Fruit fly (Drosophila melanogaster) whole organism, embryonic: ENCODE measurements around the gene mei-218.

Experiments
- Awh ChIP-seq: fragments of 200-800 bp; sonication (Bioruptor generic); IDR thresholded peaks from 2 replicates; pipeline ENCODE4, ENCODE4 v1.3.6; 2022; ENCODE audit warnings: missing biosample characterization, missing genetic modification characterization
- B-H1 ChIP-seq: fragments of 200-800 bp; sonication (Bioruptor generic); IDR thresholded peaks from 3 replicates; pipeline ENCODE4 v1.3.6; 2022; ENCODE audit warnings: missing biosample characterization, missing genetic modification characterization
- BEAF-32 ChIP-seq: fragments of 200-800 bp; sonication (Bioruptor generic); optimal IDR thresholded peaks from 3 replicates; lab custom pipeline; 2017; ENCODE audit warnings: missing biosample characterization, missing genetic modification characterization, mild to moderate bottlenecking, moderate library complexity, missing genetic modification reagents
- CG10462 ChIP-seq: fragments of 200-800 bp; sonication (Bioruptor generic); optimal IDR thresholded peaks from 2 replicates; lab custom pipeline; 2016; ENCODE audit warnings: missing biosample characterization, missing genetic modification characterization
- CG12744 ChIP-seq: fragments of 200-800 bp; sonication (Bioruptor generic); optimal IDR thresholded peaks from 2 replicates; lab custom pipeline; 2016; ENCODE audit warnings: missing biosample characterization, missing genetic modification characterization
- CG14860 ChIP-seq: fragments of 200-800 bp; sonication (Bioruptor generic); IDR thresholded peaks from 3 replicates; pipeline ENCODE4 v1.3.6; 2022; ENCODE audit warnings: missing biosample characterization, missing genetic modification characterization; ENCODE audit not compliant: partially characterized antibody
- CG17612 ChIP-seq: fragments of 200-800 bp; sonication (Bioruptor generic); IDR thresholded peaks from 2 replicates; pipeline ENCODE4 v1.3.6; 2022; ENCODE audit warnings: missing biosample characterization, missing genetic modification characterization
- CG18262 ChIP-seq: fragments of 200-800 bp; optimal IDR thresholded peaks from 3 replicates; lab custom pipeline; 2019; ENCODE audit warnings: missing biosample characterization, mild to moderate bottlenecking, missing genetic modification characterization, moderate library complexity
- CG1832 ChIP-seq: fragments of 200-800 bp; sonication (Bioruptor generic); optimal IDR thresholded peaks from 2 replicates; lab custom pipeline; 2017; ENCODE audit warnings: missing biosample characterization, mild to moderate bottlenecking, missing genetic modification characterization, inconsistent platforms
- CG31388 ChIP-seq: fragments of 200-800 bp; sonication (Bioruptor generic); optimal IDR thresholded peaks from 2 replicates; lab custom pipeline; 2016; ENCODE audit warnings: missing biosample characterization, missing genetic modification characterization
- CG32767 ChIP-seq: fragments of 200-800 bp; sonication (Bioruptor generic); IDR thresholded peaks from 2 replicates; pipeline ENCODE4 v1.3.6; 2022; ENCODE audit warnings: missing biosample characterization, missing genetic modification characterization
- CG3847 ChIP-seq: fragments of 200-800 bp; sonication (Bioruptor generic); IDR thresholded peaks from 2 replicates; pipeline ENCODE4 v1.3.6; 2022; ENCODE audit warnings: missing biosample characterization, missing genetic modification characterization
- CG3995 ChIP-seq: fragments of 200-800 bp; sonication (Bioruptor generic); optimal IDR thresholded peaks from 3 replicates; lab custom pipeline; 2016; ENCODE audit warnings: missing biosample characterization, missing genetic modification characterization
- CG4404 ChIP-seq: fragments of 200-800 bp; sonication (Bioruptor generic); IDR thresholded peaks from 2 replicates; pipeline ENCODE4 v1.3.6; 2022; ENCODE audit warnings: missing biosample characterization, missing genetic modification characterization
- CG4820 ChIP-seq: fragments of 200-800 bp; sonication (Bioruptor generic); optimal IDR thresholded peaks from 3 replicates; lab custom pipeline; 2016; ENCODE audit warnings: missing biosample characterization, missing genetic modification characterization
- CG6254 ChIP-seq: fragments of 200-800 bp; sonication (Bioruptor generic); optimal IDR thresholded peaks from 3 replicates; lab custom pipeline; 2017; ENCODE audit warnings: mild to moderate bottlenecking, missing biosample characterization, missing genetic modification reagents, missing genetic modification characterization
- CG6272 ChIP-seq: fragments of 200-800 bp; sonication (Bioruptor generic); IDR thresholded peaks from 2 replicates; pipeline ENCODE4 v1.3.6; 2022; ENCODE audit warnings: missing biosample characterization, missing genetic modification characterization
- CG7786 ChIP-seq: fragments of 200-800 bp; sonication (Bioruptor generic); optimal IDR thresholded peaks from 2 replicates; lab custom pipeline; 2016; ENCODE audit warnings: missing biosample characterization, missing genetic modification characterization
- CG8924 ChIP-seq: fragments of 200-800 bp; optimal IDR thresholded peaks from 3 replicates; lab custom pipeline; 2019; ENCODE audit warnings: missing biosample characterization, mild to moderate bottlenecking, missing genetic modification characterization, moderate library complexity
- CG9437 ChIP-seq: fragments of 200-800 bp; sonication (Bioruptor generic); optimal IDR thresholded peaks from 2 replicates; lab custom pipeline; 2018; ENCODE audit warnings: missing biosample characterization, mild to moderate bottlenecking, missing genetic modification characterization
- CkIIα-i1 ChIP-seq: fragments of 200-800 bp; sonication (Bioruptor generic); IDR thresholded peaks from 2 replicates; pipeline ENCODE4 v1.3.6; 2022; ENCODE audit warnings: missing biosample characterization, missing genetic modification characterization
- CrebB ChIP-seq: fragments of 200-800 bp; sonication (Bioruptor generic); optimal IDR thresholded peaks from 3 replicates; lab custom pipeline; 2018; ENCODE audit warnings: missing biosample characterization, mild to moderate bottlenecking, missing genetic modification characterization
- D19B ChIP-seq: fragments of 200-800 bp; sonication (Bioruptor generic); optimal IDR thresholded peaks from 2 replicates; lab custom pipeline; 2017; ENCODE audit warnings: missing biosample characterization, mild to moderate bottlenecking, missing genetic modification characterization
- Dad ChIP-seq: fragments of 200-800 bp; sonication (Bioruptor generic); optimal IDR thresholded peaks from 3 replicates; lab custom pipeline; 2016; ENCODE audit warnings: missing biosample characterization, missing genetic modification characterization
- Dp ChIP-seq: fragments of 200-800 bp; sonication (Bioruptor generic); optimal IDR thresholded peaks from 2 replicates; lab custom pipeline; 2018; ENCODE audit warnings: missing biosample characterization, mild to moderate bottlenecking, missing genetic modification characterization, moderate library complexity
- Dref ChIP-seq: fragments of 200-800 bp; sonication (Bioruptor generic); IDR thresholded peaks from 2 replicates; pipeline ENCODE4 v1.3.6; 2022; ENCODE audit warnings: missing biosample characterization, missing genetic modification characterization
- Drgx ChIP-seq: fragments of 200-800 bp; sonication (Bioruptor generic); IDR thresholded peaks from 2 replicates; pipeline ENCODE4 v1.3.6; 2022; ENCODE audit warnings: missing biosample characterization, missing genetic modification characterization
- E2f2 ChIP-seq: fragments of 200-800 bp; sonication (Bioruptor generic); IDR thresholded peaks from 2 replicates; pipeline ENCODE4 v1.3.6; 2022; ENCODE audit warnings: missing biosample characterization, missing genetic modification characterization
- Ets65A ChIP-seq: fragments of 200-800 bp; sonication (Bioruptor generic); peaks from one replicate; lab custom pipeline; 2016; ENCODE audit warnings: missing biosample characterization, missing genetic modification characterization
- HLH4C ChIP-seq: fragments of 200-800 bp; sonication (Bioruptor generic); IDR thresholded peaks from 3 replicates; pipeline ENCODE4 v1.3.6; 2022; ENCODE audit warnings: missing biosample characterization, missing genetic modification characterization; ENCODE audit not compliant: partially characterized antibody
- Hr3 ChIP-seq: fragments of 200-800 bp; sonication (Bioruptor generic); optimal IDR thresholded peaks from 3 replicates; lab custom pipeline; 2016; ENCODE audit warnings: missing biosample characterization, missing genetic modification characterization
- Lpt ChIP-seq: fragments of >200 bp; optimal IDR thresholded peaks from 2 replicates; lab custom pipeline; 2018; ENCODE audit warnings: missing biosample characterization, missing genetic modification characterization
- MBD-R2 ChIP-seq: fragments of 200-800 bp; sonication (Bioruptor generic); IDR thresholded peaks from 2 replicates; pipeline ENCODE4 v1.3.6; 2022; ENCODE audit warnings: missing biosample characterization, missing genetic modification characterization
- Mrtf ChIP-seq: fragments of 200-800 bp; sonication (Bioruptor generic); IDR thresholded peaks from 3 replicates; pipeline ENCODE4 v1.3.6; 2022; ENCODE audit warnings: missing biosample characterization, missing genetic modification characterization
- NC2β ChIP-seq: fragments of 200-800 bp; sonication (Bioruptor generic); optimal IDR thresholded peaks from 2 replicates; lab custom pipeline; 2016; ENCODE audit warnings: missing biosample characterization, missing genetic modification characterization
- Nf-YB ChIP-seq: fragments of 200-800 bp; sonication (Bioruptor generic); optimal IDR thresholded peaks from 3 replicates; lab custom pipeline; 2019; ENCODE audit warnings: missing biosample characterization, mild to moderate bottlenecking, missing genetic modification characterization, moderate library complexity
- Opbp ChIP-seq: fragments of 200-800 bp; sonication (Bioruptor generic); IDR thresholded peaks from 3 replicates; pipeline ENCODE4 v1.3.6; 2022; ENCODE audit warnings: missing biosample characterization, missing genetic modification characterization; ENCODE audit not compliant: partially characterized antibody
- PHDP ChIP-seq: fragments of 200-800 bp; sonication (Bioruptor generic); optimal IDR thresholded peaks from 3 replicates; lab custom pipeline; 2018; ENCODE audit warnings: missing biosample characterization, mild to moderate bottlenecking, missing genetic modification characterization, moderate library complexity
- Rfx ChIP-seq: fragments of 200-800 bp; sonication (Bioruptor generic); IDR thresholded peaks from 2 replicates; pipeline ENCODE4 v1.3.6; 2022; ENCODE audit warnings: missing biosample characterization, missing genetic modification characterization
- Sox100B ChIP-seq: fragments of 200-800 bp; sonication (Bioruptor generic); optimal IDR thresholded peaks from 3 replicates; lab custom pipeline; 2018; ENCODE audit warnings: missing biosample characterization, mild to moderate bottlenecking, missing genetic modification characterization
- aop ChIP-seq: fragments of 200-800 bp; sonication (Bioruptor generic); IDR thresholded peaks from 2 replicates; pipeline ENCODE4 v1.3.6; 2022; ENCODE audit warnings: missing biosample characterization, missing genetic modification characterization
- bab2 ChIP-seq: fragments of 200-800 bp; sonication (Bioruptor generic); optimal IDR thresholded peaks from 2 replicates; lab custom pipeline; 2016; ENCODE audit warnings: missing biosample characterization, missing genetic modification characterization
- chinmo ChIP-seq: fragments of 200-800 bp; sonication (Bioruptor generic); IDR thresholded peaks from 4 replicates; pipeline ENCODE4 v1.3.6; 2022; ENCODE audit warnings: missing biosample characterization, missing genetic modification characterization; ENCODE audit not compliant: partially characterized antibody
- corto ChIP-seq: fragments of 200-800 bp; sonication (Bioruptor generic); optimal IDR thresholded peaks from 2 replicates; lab custom pipeline; 2016; ENCODE audit warnings: missing biosample characterization, mild to moderate bottlenecking, missing genetic modification characterization, moderate library complexity
- croc ChIP-seq: fragments of 200-800 bp; sonication (Bioruptor generic); conservative IDR thresholded peaks from 3 replicates; pipeline ENCODE4 v1.3.6; 2022; ENCODE audit warnings: missing biosample characterization, missing genetic modification characterization
- gsb-n ChIP-seq: fragments of 200-800 bp; sonication (Bioruptor generic); optimal IDR thresholded peaks from 3 replicates; lab custom pipeline; 2018; ENCODE audit warnings: missing biosample characterization, mild to moderate bottlenecking, missing genetic modification characterization
- mld ChIP-seq: fragments of 200-800 bp; sonication (Bioruptor generic); IDR thresholded peaks from 3 replicates; pipeline ENCODE4 v1.3.6; 2022; ENCODE audit warnings: missing biosample characterization, missing genetic modification characterization; ENCODE audit not compliant: partially characterized antibody
- rib ChIP-seq: fragments of 200-800 bp; sonication (Bioruptor generic); IDR thresholded peaks from 2 replicates; pipeline ENCODE4 v1.3.6; 2022; ENCODE audit warnings: missing biosample characterization, missing genetic modification characterization
- sens ChIP-seq: fragments of 200-800 bp; sonication (Bioruptor generic); peaks from one replicate; lab custom pipeline; 2016; ENCODE audit warnings: missing biosample characterization, missing genetic modification characterization
- sob ChIP-seq: fragments of 200-800 bp; sonication (Bioruptor generic); IDR thresholded peaks from 2 replicates; pipeline ENCODE4 v1.3.6; 2022; ENCODE audit warnings: missing biosample characterization, missing genetic modification characterization
- trh ChIP-seq: fragments of 200-800 bp; sonication (Bioruptor generic); optimal IDR thresholded peaks from 2 replicates; lab custom pipeline; 2016; ENCODE audit warnings: missing biosample characterization, missing genetic modification characterization
- wdn ChIP-seq: fragments of 200-800 bp; sonication (Bioruptor generic); IDR thresholded peaks from 2 replicates; pipeline ENCODE4 v1.3.6; 2022; ENCODE audit warnings: missing biosample characterization, missing genetic modification characterization

Gene mei-218

DNA sequence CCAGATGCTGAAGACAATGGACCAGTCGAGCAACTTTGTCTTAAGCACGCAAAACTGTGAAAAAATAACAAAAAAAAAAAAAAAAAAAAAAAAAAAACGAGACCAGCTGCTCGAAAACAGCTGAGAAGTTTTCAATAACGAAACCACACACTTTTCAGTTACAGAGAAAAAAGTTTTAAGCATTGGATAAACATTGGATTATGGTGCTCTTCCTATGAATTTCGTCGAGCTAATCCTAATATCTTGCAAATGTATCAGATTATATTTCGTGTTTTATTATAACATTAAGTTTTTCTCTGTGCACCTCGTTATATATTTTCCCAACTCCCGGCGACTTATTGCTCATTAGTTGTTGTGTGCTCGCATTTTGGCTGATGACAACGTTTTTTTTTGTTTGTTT lies 33.8 kb upstream of the mei-218 start (continued):
- TF ChIP-seq Dp (GFP tag; lab: Kevin White, UChicago) (no peak), CG4820 (GFP tag; lab: Kevin White, UChicago) (peak; percentile 32), CG9437 (no peak), Lpt (GFP tag; lab: Kevin White, UChicago) (no peak), CG18262 (peak; percentile 45), mld (GFP tag; lab: Robert Waterston, UW) (no peak), CG8924 (peak; percentile 32), Nf-YB (GFP tag; lab: Kevin White, UChicago) (no peak), Sox100B (GFP tag; lab: Kevin White, UChicago) (peak; percentile 57), sob (GFP tag; lab: Robert Waterston, UW) (0 out of 2 replicates have a peak, but pooled peaks have one; percentile 56), sens (GFP tag; lab: Kevin White, UChicago) (peak; percentile 83), CG6272 (GFP tag; lab: Robert Waterston, UW) (peak; percentile 37; the same call in 1 of the 2 replicates), bab2 (GFP tag; lab: Kevin White, UChicago) (peak; percentile 43), wdn (GFP tag; lab: Robert Waterston, UW) (no peak), PHDP (tag; lab: Kevin White, UChicago) (peak; percentile 51), rib (GFP tag; lab: Robert Waterston, UW) (no peak), CrebB (tag; lab: Kevin White, UChicago) (no peak), CG3847 (peak; percentile 44; the same call in 1 of the 2 replicates), B-H1 (GFP tag; lab: Robert Waterston, UW) (peak; percentile 30; the same call in 2 of the 3 replicates), HLH4C (no peak), CG14860 (no peak), Ets65A (GFP tag; lab: Kevin White, UChicago) (peak; percentile 68), Hr3 (GFP tag; lab: Kevin White, UChicago) (peak; percentile 23), CG4404 (GFP tag; lab: Robert Waterston, UW) (no peak), CG7786 (GFP tag; lab: Kevin White, UChicago) (peak; percentile 35), CG1832 (GFP tag; lab: Kevin White, UChicago) (no peak), corto (no peak), Mrtf (GFP tag; lab: Robert Waterston, UW) (peak; percentile 67; the same call in 2 of the 3 replicates), CG3995 (GFP tag; lab: Kevin White, UChicago) (no peak), Dad (GFP tag; lab: Kevin White, UChicago) (no peak), Rfx (GFP tag; lab: Robert Waterston, UW) (peak; percentile 79), CkIIα-i1 (GFP tag; lab: Robert Waterston, UW) (no peak), Awh (GFP tag; lab: Robert Waterston, UW) (peak; percentile 74; the same call in 1 of the 2 replicates), Dref (GFP tag; lab: Robert Waterston, UW) (no peak), CG31388 (GFP tag; lab: Kevin White, UChicago) (no peak), gsb-n (tag; lab: Kevin White, UChicago) (no peak), CG17612 (no peak), chinmo (no peak), CG10462 (GFP tag; lab: Kevin White, UChicago) (no peak), MBD-R2 (GFP tag; lab: Robert Waterston, UW) (no peak; the same call in 1 of the 2 replicates), CG12744 (GFP tag; lab: Kevin White, UChicago) (peak; percentile 36), E2f2 (GFP tag; lab: Robert Waterston, UW) (0 out of 2 replicates have a peak, but pooled peaks have one; percentile 32), CG6254 (peak; percentile 16), D19B (no peak), trh (GFP tag; lab: Kevin White, UChicago) (no peak), CG32767 (no peak), Opbp (GFP tag; lab: Robert Waterston, UW) (no peak), aop (GFP tag; lab: Robert Waterston, UW) (no peak), BEAF-32 (no peak), Drgx (peak; percentile 60), NC2β (GFP tag; lab: Kevin White, UChicago) (peak; percentile 0), croc (GFP tag; lab: Robert Waterston, UW) (no peak; the same call in 2 of the 3 replicates)
